Fruit fly (Drosophila melanogaster) whole organism, embryonic: ENCODE data around the gene tst.

Experiments
- Bgb ChIP-seq: fragments of 200-800 bp; sonication (Bioruptor generic); IDR thresholded peaks from 2 replicates; pipeline ENCODE4 v1.3.6; 2022; ENCODE audit warnings: missing biosample characterization, missing genetic modification characterization; ENCODE audit not compliant: partially characterized antibody
- Blimp-1 ChIP-seq: fragments of 200-800 bp; sonication (Bioruptor generic); optimal IDR thresholded peaks from 3 replicates; lab custom pipeline; 2018; ENCODE audit warnings: missing biosample characterization, missing genetic modification characterization, mild to moderate bottlenecking, moderate library complexity, missing genetic modification reagents
- CG10267 ChIP-seq: fragments of 200-800 bp; sonication (Bioruptor generic); optimal IDR thresholded peaks from 2 replicates; lab custom pipeline; 2018; ENCODE audit warnings: missing biosample characterization, mild to moderate bottlenecking, missing genetic modification characterization, moderate library complexity
- CG10274 ChIP-seq: fragments of 200-800 bp; sonication (Bioruptor generic); optimal IDR thresholded peaks from 3 replicates; lab custom pipeline; 2017; ENCODE audit warnings: missing biosample characterization, mild to moderate bottlenecking, missing genetic modification characterization
- CG10959 ChIP-seq: fragments of 200-800 bp; sonication (Bioruptor generic); IDR thresholded peaks from 2 replicates; pipeline ENCODE4 v1.3.6; 2022; ENCODE audit warnings: missing biosample characterization, missing genetic modification characterization
- CG12391 ChIP-seq: fragments of 200-800 bp; sonication (Bioruptor generic); optimal IDR thresholded peaks from 3 replicates; lab custom pipeline; 2018; ENCODE audit warnings: missing biosample characterization, mild to moderate bottlenecking, missing genetic modification characterization, moderate library complexity
- CG13775 ChIP-seq: fragments of 200-800 bp; sonication (Bioruptor generic); optimal IDR thresholded peaks from 3 replicates; lab custom pipeline; 2017; ENCODE audit warnings: missing biosample characterization, mild to moderate bottlenecking, missing genetic modification characterization
- CG13894 ChIP-seq: fragments of 200-800 bp; sonication (Bioruptor generic); optimal IDR thresholded peaks from 3 replicates; lab custom pipeline; 2018; ENCODE audit warnings: missing biosample characterization, mild to moderate bottlenecking, missing genetic modification characterization, moderate library complexity
- CG30020 ChIP-seq: fragments of 200-800 bp; optimal IDR thresholded peaks from 2 replicates; lab custom pipeline; 2019; ENCODE audit warnings: missing biosample characterization, mild to moderate bottlenecking, missing genetic modification characterization, moderate library complexity
- CG8290 ChIP-seq, 3 experiments: fragments of 200-800 bp; sonication (Bioruptor generic); optimal IDR thresholded peaks; 2 replicates each; lab custom pipeline; 2016 to 2019; ENCODE audit warnings: missing biosample characterization in 3 of 3, missing genetic modification characterization in 3 of 3, mild to moderate bottlenecking in 2 of 3, moderate library complexity in 1 of 3
- CG8359 ChIP-seq: fragments of 200-800 bp; sonication (Bioruptor generic); optimal IDR thresholded peaks from 2 replicates; lab custom pipeline; 2017; ENCODE audit warnings: missing biosample characterization, mild to moderate bottlenecking, missing genetic modification characterization, borderline replicate concordance
- D19A ChIP-seq: fragments of 200-800 bp; optimal IDR thresholded peaks from 3 replicates; lab custom pipeline; 2019; ENCODE audit warnings: missing biosample characterization, mild to moderate bottlenecking, missing genetic modification characterization, moderate library complexity
- Ets65A ChIP-seq: fragments of 200-800 bp; sonication (Bioruptor generic); peaks from one replicate; lab custom pipeline; 2016; ENCODE audit warnings: missing biosample characterization, missing genetic modification characterization
- HHEX ChIP-seq: fragments of 200-800 bp; sonication (Bioruptor generic); optimal IDR thresholded peaks from 3 replicates; lab custom pipeline; 2017; ENCODE audit warnings: missing biosample characterization, mild to moderate bottlenecking, missing genetic modification characterization, missing genetic modification reagents
- Hr3 ChIP-seq: fragments of 200-800 bp; sonication (Bioruptor generic); optimal IDR thresholded peaks from 3 replicates; lab custom pipeline; 2016; ENCODE audit warnings: missing biosample characterization, missing genetic modification characterization
- Hr78 ChIP-seq, 2 experiments: fragments of 200-800 bp in 1 of 2; fragments of >200 bp in 1 of 2; sonication (Bioruptor generic) in 1 of 2; optimal IDR thresholded peaks; 2 replicates each; lab custom pipeline; 2017 to 2019; ENCODE audit warnings: missing biosample characterization in 2 of 2, missing genetic modification characterization in 2 of 2, mild to moderate bottlenecking in 1 of 2, moderate library complexity in 1 of 2
- Med ChIP-seq: fragments of 200-800 bp; sonication (Bioruptor generic); peaks from one replicate; lab custom pipeline; 2016; ENCODE audit warnings: missing biosample characterization, missing genetic modification characterization, mild to moderate bottlenecking, inconsistent platforms, moderate library complexity
- NC2β ChIP-seq: fragments of 200-800 bp; sonication (Bioruptor generic); optimal IDR thresholded peaks from 2 replicates; lab custom pipeline; 2016; ENCODE audit warnings: missing biosample characterization, missing genetic modification characterization
- Pdp1 ChIP-seq, 2 experiments: fragments of 200-800 bp; sonication (Bioruptor generic); optimal IDR thresholded peaks; 3 replicates each; lab custom pipeline; 2016; ENCODE audit warnings: missing biosample characterization in 2 of 2, missing genetic modification characterization in 2 of 2, mild to moderate bottlenecking in 1 of 2, moderate library complexity in 1 of 2
- Xrp1 ChIP-seq: fragments of 200-800 bp; sonication (Bioruptor generic); IDR thresholded peaks from 2 replicates; pipeline ENCODE4 v1.3.6; 2022; ENCODE audit warnings: missing biosample characterization, missing genetic modification characterization
- ato ChIP-seq: fragments of 200-800 bp; sonication (Bioruptor generic); IDR thresholded peaks from 2 replicates; pipeline ENCODE4 v1.3.6; 2022; ENCODE audit warnings: missing biosample characterization, missing genetic modification characterization; ENCODE audit not compliant: partially characterized antibody
- crol ChIP-seq: fragments of 200-800 bp; sonication (Bioruptor generic); IDR thresholded peaks from 2 replicates; pipeline ENCODE4 v1.3.6; 2022; ENCODE audit warnings: missing biosample characterization, missing genetic modification characterization
- dmrt11E ChIP-seq: fragments of 200-800 bp; sonication (Bioruptor generic); optimal IDR thresholded peaks from 3 replicates; lab custom pipeline; 2018; ENCODE audit warnings: missing biosample characterization, mild to moderate bottlenecking, missing genetic modification characterization, moderate library complexity
- exex ChIP-seq: fragments of 200-800 bp; sonication (Bioruptor generic); optimal IDR thresholded peaks from 4 replicates; lab custom pipeline; 2018; ENCODE audit warnings: missing biosample characterization, mild to moderate bottlenecking, missing genetic modification characterization, moderate library complexity
- kay ChIP-seq: fragments of 200-800 bp; sonication (Bioruptor generic); optimal IDR thresholded peaks from 2 replicates; lab custom pipeline; 2016; ENCODE audit warnings: missing biosample characterization, missing genetic modification characterization
- ken ChIP-seq: fragments of 200-800 bp; sonication (Bioruptor generic); IDR thresholded peaks from 3 replicates; pipeline ENCODE4 v1.3.6; 2022; ENCODE audit warnings: missing biosample characterization, missing genetic modification characterization
- kni ChIP-seq: fragments of 200-800 bp; sonication (Bioruptor generic); optimal IDR thresholded peaks from 3 replicates; lab custom pipeline; 2017; ENCODE audit warnings: mild to moderate bottlenecking, missing biosample characterization, missing genetic modification reagents, missing genetic modification characterization
- nom ChIP-seq: fragments of 200-800 bp; sonication (Bioruptor generic); optimal IDR thresholded peaks from 2 replicates; lab custom pipeline; 2017; ENCODE audit warnings: missing biosample characterization, missing genetic modification characterization, mild to moderate bottlenecking, moderate library complexity, missing genetic modification reagents
- prd ChIP-seq, 3 experiments: fragments of >200 bp in 2 of 3; fragments of 200-800 bp in 1 of 3; sonication (Bioruptor generic) in 1 of 3; optimal IDR thresholded peaks in 2 of 3; IDR thresholded peaks in 1 of 3; 2 replicates in 2 of 3; 3 replicates in 1 of 3; pipeline versions ENCODE4 v1.3.6 to Lab custom; 2017 to 2022; ENCODE audit warnings: missing biosample characterization in 1 of 3, missing genetic modification characterization in 1 of 3
- pros ChIP-seq: fragments of 200-800 bp; sonication (Bioruptor generic); optimal IDR thresholded peaks from 3 replicates; lab custom pipeline; 2019; ENCODE audit warnings: missing biosample characterization, mild to moderate bottlenecking, missing genetic modification characterization, moderate library complexity
- run ChIP-seq: fragments of 200-800 bp; sonication (Bioruptor generic); optimal IDR thresholded peaks from 3 replicates; lab custom pipeline; 2018; ENCODE audit warnings: missing biosample characterization, mild to moderate bottlenecking, missing genetic modification characterization
- sim ChIP-seq: fragments of 200-800 bp; sonication (Bioruptor generic); IDR thresholded peaks from 2 replicates; pipeline ENCODE4 v1.3.6; 2022; ENCODE audit warnings: missing biosample characterization, missing genetic modification characterization
- wdn ChIP-seq: fragments of 200-800 bp; sonication (Bioruptor generic); IDR thresholded peaks from 2 replicates; pipeline ENCODE4 v1.3.6; 2022; ENCODE audit warnings: missing biosample characterization, missing genetic modification characterization
- zf30C ChIP-seq: fragments of 200-800 bp; sonication (Bioruptor generic); optimal IDR thresholded peaks from 3 replicates; lab custom pipeline; 2018; ENCODE audit warnings: missing biosample characterization, mild to moderate bottlenecking, missing genetic modification characterization

Gene tst

DNA sequence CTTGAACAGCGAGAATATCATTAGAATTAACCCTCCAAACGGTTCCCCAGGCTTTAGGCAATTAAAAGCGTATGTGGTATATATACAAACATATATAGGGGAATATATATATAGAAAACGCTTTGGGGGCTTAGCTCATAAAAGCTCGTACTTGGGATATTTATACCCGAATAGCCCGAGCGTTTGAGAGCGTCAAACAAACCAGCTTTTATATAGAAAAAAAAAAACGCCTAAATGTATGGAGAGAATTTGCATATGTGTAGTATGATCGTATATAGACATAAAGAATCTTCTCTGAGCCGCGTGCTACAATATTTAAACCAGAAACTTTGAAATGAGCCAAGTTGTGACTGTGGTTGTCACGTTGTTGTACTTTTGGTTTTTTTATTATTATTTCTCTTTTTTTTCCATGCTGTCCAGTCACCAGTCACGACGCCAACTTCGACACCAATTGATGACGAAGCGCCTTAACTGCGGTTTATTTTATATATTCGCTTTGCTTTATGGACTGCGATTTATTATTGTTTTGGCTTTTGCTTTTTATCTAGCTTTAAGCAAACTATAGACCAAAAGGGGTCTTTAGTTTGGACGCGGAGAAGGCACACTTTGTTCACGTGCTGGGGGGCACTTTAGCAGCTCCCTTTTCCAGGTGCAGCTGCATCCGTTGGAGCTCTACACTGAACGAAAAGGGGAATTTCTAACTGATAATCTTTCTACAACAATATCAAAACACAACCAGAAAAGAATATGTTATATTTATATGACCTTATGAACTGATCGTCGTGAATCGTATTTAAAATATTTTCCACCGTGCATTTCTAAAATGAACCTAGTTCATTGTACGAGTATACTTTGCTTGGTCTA lies 14.3 kb upstream of the tst start (continued):
- TF ChIP-seq dmrt11E (tag; lab: Kevin White, UChicago) (peak; percentile 6), wdn (GFP tag; lab: Robert Waterston, UW) (no peak), NC2β (GFP tag; lab: Kevin White, UChicago) (no peak), CG13775 (GFP tag; lab: Kevin White, UChicago) (no peak), exex (tag; lab: Kevin White, UChicago) (no peak), Hr78 (GFP tag; optimal IDR thresholded peaks at IDR 0.05; lab: Kevin White, UChicago) (peak in 1 of 2 experiments; percentile 25), prd (optimal IDR thresholded peaks at IDR 0.05; lab: Kevin White, UChicago) (no peak), prd (GFP tag; IDR thresholded peaks at IDR 0.05; lab: Robert Waterston, UW) (peak; percentile 34; the same call in 1 of the 3 replicates), ato (no peak), Xrp1 (GFP tag; lab: Robert Waterston, UW) (peak; percentile 78), sim (GFP tag; lab: Robert Waterston, UW) (peak; percentile 52; the same call in 1 of the 2 replicates), kay (GFP tag; lab: Kevin White, UChicago) (no peak), CG8290 (GFP tag; optimal IDR thresholded peaks at IDR 0.05; lab: Kevin White, UChicago) (peak; percentile 7), CG8290 (tag; optimal IDR thresholded peaks at IDR 0.05; lab: Kevin White, UChicago) (no peak), run (tag; lab: Kevin White, UChicago) (no peak), Med (peak; percentile 41), zf30C (GFP tag; lab: Kevin White, UChicago) (peak; percentile 39), CG8359 (no peak), nom (GFP tag; lab: Kevin White, UChicago) (peak; percentile 13), Hr3 (no peak), CG12391 (tag; lab: Kevin White, UChicago) (no peak), CG10267 (tag; lab: Kevin White, UChicago) (peak; percentile 19), HHEX (GFP tag; lab: Kevin White, UChicago) (no peak), CG13894 (tag; lab: Kevin White, UChicago) (peak; percentile 83), CG10959 (peak; percentile 29; the same call in 1 of the 2 replicates)

- TF ChIP-seq pros (GFP tag; lab: Kevin White, UChicago) (peak; percentile 20), ken (GFP tag; lab: Robert Waterston, UW) (0 out of 3 replicates have a peak, but pooled peaks have one; percentile 6), Blimp-1 (GFP tag; lab: Kevin White, UChicago) (peak; percentile 93), Pdp1 (GFP tag; optimal IDR thresholded peaks at IDR 0.05; lab: Kevin White, UChicago) (peak in 1 of 2 experiments; percentile 8), crol (GFP tag; lab: Robert Waterston, UW) (peak; percentile 62), D19A (tag; lab: Kevin White, UChicago) (peak; percentile 27), CG30020 (tag; lab: Kevin White, UChicago) (no peak), Bgb (GFP tag; lab: Robert Waterston, UW) (no peak), kni (GFP tag; lab: Kevin White, UChicago) (peak; percentile 31), CG10274 (no peak), Ets65A (peak; percentile 45), kay (GFP tag; lab: Kevin White, UChicago) (peak; percentile 3), nom (GFP tag; lab: Kevin White, UChicago) (peak; percentile 87)
These were observed 12.4 kb upstream of the tst start for dm6 chr3R:23784925-23785680.
